Worm (Caenorhabditis elegans): ENCODE data around the gene F35H10.5.
A peak's percentile ranks its signal among the peaks of the same experiment; 100 is the strongest.

F35H10.5 gene

ce11 chrIV:8332526-8332925 is 32.0 kb downstream of the F35H10.5 start, which contains the start of gene lys-10:
TSS of gene lys-10 (plus strand) at chrIV:8332826.
- no peak for TF ChIP-seq nhr-20 (tag; optimal IDR thresholded peaks at IDR 0.05)

ce11 chrIV:8333034-8333433 is 32.5 kb downstream of the F35H10.5 start:
- no peak for TF ChIP-seq nhr-90 (tag; optimal IDR thresholded peaks at IDR 0.05; ENCODE audit: poor library complexity)
- TF ChIP-seq efl-1 (optimal IDR thresholded peaks at IDR 0.05), result no peak
- peak in 1 of 2 experiments; percentile 6 for TF ChIP-seq efl-1 (GFP tag; optimal IDR thresholded peaks at IDR 0.05 in 1 of 2)

ce11 chrIV:8333554-8333953 is 33.0 kb downstream of the F35H10.5 start:
- TF ChIP-seq elt-3 (tag; optimal IDR thresholded peaks at IDR 0.05) (no peak), pax-3 (tag; optimal IDR thresholded peaks at IDR 0.05) (no peak), unc-86 (tag; optimal IDR thresholded peaks at IDR 0.05) (no peak), ceh-63 (GFP tag; optimal IDR thresholded peaks at IDR 0.05) (no peak), lsy-2 (tag; optimal IDR thresholded peaks at IDR 0.05) (no peak), sup-37 (GFP tag; optimal IDR thresholded peaks at IDR 0.05) (no peak), vab-15 (tag; optimal IDR thresholded peaks at IDR 0.05) (no peak), mep-1 (tag; optimal IDR thresholded peaks at IDR 0.05) (no peak)

ce11 chrIV:8333954-8333987 is 33.2 kb downstream of the F35H10.5 start, which contains the start of gene his-31:
TSS of gene his-31 (minus strand) at chrIV:8333983.
- TF ChIP-seq alr-1 (tag; optimal IDR thresholded peaks at IDR 0.05; ENCODE audit: borderline replicate concordance), result no peak
- TF ChIP-seq nhr-76 (tag; optimal IDR thresholded peaks at IDR 0.05), result no peak
- no peak for TF ChIP-seq C04F5.9 (tag; optimal IDR thresholded peaks at IDR 0.05)
- TF ChIP-seq xbp-1 (tag; optimal IDR thresholded peaks at IDR 0.05), result no peak
- no peak for TF ChIP-seq unc-30 (tag; optimal IDR thresholded peaks at IDR 0.05)
- no peak for TF ChIP-seq aly-2 (tag; optimal IDR thresholded peaks at IDR 0.05)
- no peak for TF ChIP-seq lin-39 (tag; optimal IDR thresholded peaks at IDR 0.05)
- no peak for TF ChIP-seq ama-1 (optimal IDR thresholded peaks at IDR 0.05)
- no peak for TF ChIP-seq unc-62 (GFP tag; optimal IDR thresholded peaks at IDR 0.05)
- no peak for TF ChIP-seq nhr-84 (tag; optimal IDR thresholded peaks at IDR 0.05)
- TF ChIP-seq blmp-1 (tag; optimal IDR thresholded peaks at IDR 0.05), result no peak
- TF ChIP-seq fos-1 (tag; optimal IDR thresholded peaks at IDR 0.05), result no peak
- TF ChIP-seq zip-4 (GFP tag; optimal IDR thresholded peaks at IDR 0.05), result no peak
- no peak for TF ChIP-seq nhr-12 (tag; optimal IDR thresholded peaks at IDR 0.05)
- no peak for TF ChIP-seq elt-3 (tag; optimal IDR thresholded peaks at IDR 0.05)
- no peak for TF ChIP-seq lin-35 (GFP tag; optimal IDR thresholded peaks at IDR 0.05)
- no peak for TF ChIP-seq ceh-8 (GFP tag; optimal IDR thresholded peaks at IDR 0.05)
- TF ChIP-seq ets-5 (GFP tag; IDR thresholded peaks at IDR 0.05), result no peak
- TF ChIP-seq unc-130 (tag; optimal IDR thresholded peaks at IDR 0.05), result no peak

ce11 chrIV:8333988-8334863 is 33.7 kb downstream of the F35H10.5 start, which contains the start of gene his-32:
TSS of gene his-32 (plus strand) at chrIV:8334305.
- TF ChIP-seq nhr-20 (tag; optimal IDR thresholded peaks at IDR 0.05), result peak; percentile 59
- peak; percentile 81 for TF ChIP-seq nhr-85 (tag)
- TF ChIP-seq rnt-1 (tag; optimal IDR thresholded peaks at IDR 0.05), result peak; percentile 58
- TF ChIP-seq lin-14 (GFP tag; optimal IDR thresholded peaks at IDR 0.05), result peak; percentile 75
- peak in 1 of 2 experiments; percentile 18 for TF ChIP-seq lin-35 (GFP tag; optimal IDR thresholded peaks at IDR 0.05)
- TF ChIP-seq nhr-90 (tag; optimal IDR thresholded peaks at IDR 0.05; ENCODE audit: poor library complexity), result peak; percentile 59
- no peak for TF ChIP-seq pag-3 (tag; optimal IDR thresholded peaks at IDR 0.05; ENCODE audit: borderline replicate concordance, insufficient read depth)
- no peak for TF ChIP-seq snpc-4 (tag; optimal IDR thresholded peaks at IDR 0.05)
- peak; percentile 55 for TF ChIP-seq lin-13 (GFP tag; optimal IDR thresholded peaks at IDR 0.05)
- peak; percentile 62 for TF ChIP-seq nhr-47 (tag; optimal IDR thresholded peaks at IDR 0.05)
- TF ChIP-seq dsc-1 (tag; optimal IDR thresholded peaks at IDR 0.05), result no peak
- TF ChIP-seq nhr-237 (tag; optimal IDR thresholded peaks at IDR 0.05), result no peak
- peak; percentile 18 to 43 for TF ChIP-seq efl-1 (optimal IDR thresholded peaks at IDR 0.05)
- TF ChIP-seq efl-1 (GFP tag; optimal IDR thresholded peaks at IDR 0.05 in 1 of 2), result peak in 1 of 2 experiments; percentile 89
- no peak for TF ChIP-seq mef-2 (tag; optimal IDR thresholded peaks at IDR 0.05)
- TF ChIP-seq pqm-1 (tag; optimal IDR thresholded peaks at IDR 0.05), result no peak
- TF ChIP-seq dpl-1 (GFP tag; optimal IDR thresholded peaks at IDR 0.05), result peak in 2 of 3 experiments; percentile 1 to 34
- peak; percentile 69 for TF ChIP-seq nhr-71 (tag; optimal IDR thresholded peaks at IDR 0.05)
- peak in 1 of 6 experiments; percentile 47 for TF ChIP-seq elt-3 (tag; optimal IDR thresholded peaks at IDR 0.05)
- TF ChIP-seq C16A3.4 (tag; optimal IDR thresholded peaks at IDR 0.05), result peak; percentile 61
- peak; percentile 39 for TF ChIP-seq xbp-1 (tag; optimal IDR thresholded peaks at IDR 0.05)
- no peak for TF ChIP-seq nhr-84 (tag; optimal IDR thresholded peaks at IDR 0.05)
- peak; percentile 79 for TF ChIP-seq swsn-7 (tag; optimal IDR thresholded peaks at IDR 0.05)

Measured in whole organism, L1 larva.